Worm (Caenorhabditis elegans) whole organism, L2 larva: ENCODE measurements around the gene wrt-5.

Source experiments
- elt-3 ChIP-seq: sonication (generic microtip); optimal IDR thresholded peaks from 2 replicates; lab custom pipeline; 2017; ENCODE audit warnings: missing biosample characterization, missing genetic modification characterization
- nhr-77 ChIP-seq: fragments of 150-350 bp; optimal IDR thresholded peaks from 2 replicates; lab custom pipeline; 2014; ENCODE audit warnings: missing biosample characterization, missing genetic modification characterization
- snpc-4 ChIP-seq: fragments of 150-350 bp; optimal IDR thresholded peaks from 2 replicates; lab custom pipeline; 2014; ENCODE audit warnings: missing biosample characterization, missing genetic modification characterization

DNA sequence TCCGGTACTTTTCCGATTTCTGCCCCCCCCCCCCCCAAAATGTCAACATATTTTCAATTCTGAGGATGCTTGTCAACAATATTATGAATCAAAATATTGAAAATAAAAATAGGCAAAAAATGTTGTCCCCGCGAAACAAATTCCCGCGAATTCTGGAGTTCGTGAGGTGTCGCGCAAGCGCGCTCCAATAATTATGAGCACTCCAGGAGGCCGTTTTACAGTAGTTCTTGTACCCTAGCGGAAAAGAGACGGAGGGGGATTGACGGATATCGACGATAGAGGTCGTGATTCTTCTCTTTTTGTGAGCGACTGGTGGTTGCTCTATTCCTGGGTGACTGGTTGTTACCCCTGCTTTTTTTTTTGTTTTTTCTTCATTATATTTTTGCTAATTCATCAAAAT is 19.4 kb upstream of the wrt-5 start:
- TF ChIP-seq nhr-77 (no peak), snpc-4 (tag; lab: Kevin White, UChicago) (no peak), elt-3 (tag; lab: Kevin White, UChicago) (no peak)
